Fruit fly (Drosophila melanogaster) whole organism, embryonic: ENCODE data around the gene Spn28B.

Source experiments
- Abd-B ChIP-seq: fragments of 200-800 bp; sonication (Bioruptor generic); optimal IDR thresholded peaks from 2 replicates; lab custom pipeline; 2018; ENCODE audit warnings: missing biosample characterization, mild to moderate bottlenecking, missing genetic modification characterization, moderate library complexity
- Atf-2 ChIP-seq: fragments of 200-800 bp; sonication (Bioruptor generic); optimal IDR thresholded peaks from 2 replicates; lab custom pipeline; 2016; ENCODE audit warnings: missing biosample characterization, missing genetic modification characterization
- Bteb2 ChIP-seq: fragments of 200-800 bp; sonication (Bioruptor generic); optimal IDR thresholded peaks from 2 replicates; lab custom pipeline; 2016; ENCODE audit warnings: missing biosample characterization, missing genetic modification characterization
- C15 ChIP-seq: fragments of 200-800 bp; sonication (Bioruptor generic); IDR thresholded peaks from 3 replicates; pipeline ENCODE4 v1.3.6; 2022; ENCODE audit warnings: missing biosample characterization, missing genetic modification characterization
- CG11695 ChIP-seq: fragments of 200-800 bp; sonication (Bioruptor generic); IDR thresholded peaks from 3 replicates; pipeline ENCODE4 v1.3.6; 2022; ENCODE audit warnings: missing biosample characterization, missing genetic modification characterization
- CG12155 ChIP-seq: fragments of 200-800 bp; sonication (Bioruptor generic); optimal IDR thresholded peaks from 3 replicates; lab custom pipeline; 2016; ENCODE audit warnings: missing biosample characterization, missing genetic modification characterization
- CG12391 ChIP-seq: fragments of 200-800 bp; sonication (Bioruptor generic); optimal IDR thresholded peaks from 3 replicates; lab custom pipeline; 2018; ENCODE audit warnings: missing biosample characterization, mild to moderate bottlenecking, missing genetic modification characterization, moderate library complexity
- CG13624 ChIP-seq: fragments of 200-800 bp; sonication (Bioruptor generic); optimal IDR thresholded peaks from 2 replicates; lab custom pipeline; 2016; ENCODE audit warnings: missing biosample characterization, missing genetic modification characterization
- CG14014 ChIP-seq: fragments of 200-800 bp; sonication (Bioruptor generic); IDR thresholded peaks from 2 replicates; pipeline ENCODE4 v1.3.6; 2022; ENCODE audit warnings: missing biosample characterization, missing genetic modification characterization
- CG14710 ChIP-seq: fragments of 200-800 bp; sonication (Bioruptor generic); optimal IDR thresholded peaks from 3 replicates; lab custom pipeline; 2019; ENCODE audit warnings: missing biosample characterization, mild to moderate bottlenecking, missing genetic modification characterization, moderate library complexity
- CG16815 ChIP-seq: fragments of 200-800 bp; sonication (Bioruptor generic); optimal IDR thresholded peaks from 3 replicates; lab custom pipeline; 2017; ENCODE audit warnings: missing biosample characterization, mild to moderate bottlenecking, missing genetic modification characterization
- CG18262 ChIP-seq: fragments of 200-800 bp; optimal IDR thresholded peaks from 3 replicates; lab custom pipeline; 2019; ENCODE audit warnings: missing biosample characterization, mild to moderate bottlenecking, missing genetic modification characterization, moderate library complexity
- CG31441 ChIP-seq: fragments of 200-800 bp; sonication (Bioruptor generic); IDR thresholded peaks from 2 replicates; pipeline ENCODE4 v1.3.6; 2022; ENCODE audit warnings: missing biosample characterization, missing genetic modification characterization
- CG32772 ChIP-seq: fragments of 200-800 bp; sonication (Bioruptor generic); IDR thresholded peaks from 2 replicates; pipeline ENCODE4 v1.3.6; 2022; ENCODE audit warnings: missing biosample characterization, missing genetic modification characterization
- CG42726 ChIP-seq: fragments of 200-800 bp; sonication (Bioruptor generic); IDR thresholded peaks from 2 replicates; pipeline ENCODE4 v1.3.6; 2022; ENCODE audit warnings: missing biosample characterization, missing genetic modification characterization; ENCODE audit not compliant: partially characterized antibody
- CG5180 ChIP-seq: fragments of 200-800 bp; sonication (Bioruptor generic); optimal IDR thresholded peaks from 3 replicates; lab custom pipeline; 2017; ENCODE audit warnings: missing biosample characterization, missing genetic modification characterization, mild to moderate bottlenecking, moderate library complexity, missing genetic modification reagents
- CG7556 ChIP-seq: fragments of 200-800 bp; sonication (Bioruptor generic); optimal IDR thresholded peaks from 2 replicates; lab custom pipeline; 2017; ENCODE audit warnings: missing biosample characterization, mild to moderate bottlenecking, missing genetic modification characterization
- Camta ChIP-seq: fragments of 200-800 bp; sonication (Bioruptor generic); optimal IDR thresholded peaks from 2 replicates; lab custom pipeline; 2016; ENCODE audit warnings: missing biosample characterization, missing genetic modification characterization
- Dfd ChIP-seq, 2 experiments: fragments of >200 bp; optimal IDR thresholded peaks; 2 replicates each; lab custom pipeline; 2017; ENCODE audit warnings: missing biosample characterization in 2 of 2, missing genetic modification characterization in 2 of 2
- Eip74EF ChIP-seq, 2 experiments: fragments of 200-800 bp in 1 of 2; fragments of >200 bp in 1 of 2; sonication (Bioruptor generic) in 1 of 2; optimal IDR thresholded peaks; 2 replicates each; lab custom pipeline; 2017 to 2019; ENCODE audit warnings: missing biosample characterization in 2 of 2, missing genetic modification characterization in 2 of 2, mild to moderate bottlenecking in 1 of 2, moderate library complexity in 1 of 2
- Ets65A ChIP-seq: fragments of 200-800 bp; sonication (Bioruptor generic); peaks from one replicate; lab custom pipeline; 2016; ENCODE audit warnings: missing biosample characterization, missing genetic modification characterization
- Hand ChIP-seq: fragments of 200-800 bp; sonication (Bioruptor generic); optimal IDR thresholded peaks from 2 replicates; lab custom pipeline; 2017; ENCODE audit warnings: mild to moderate bottlenecking, missing biosample characterization, missing genetic modification reagents, missing genetic modification characterization
- HmgZ ChIP-seq: fragments of 200-800 bp; sonication (Bioruptor generic); optimal IDR thresholded peaks from 2 replicates; lab custom pipeline; 2018; ENCODE audit warnings: missing biosample characterization, mild to moderate bottlenecking, missing genetic modification characterization
- Hr51 ChIP-seq, 2 experiments: fragments of 200-800 bp; sonication (Bioruptor generic); optimal IDR thresholded peaks; 2 replicates in 1 of 2; 3 replicates in 1 of 2; lab custom pipeline; 2016 to 2018; ENCODE audit warnings: missing biosample characterization in 2 of 2, missing genetic modification characterization in 2 of 2, mild to moderate bottlenecking in 1 of 2, moderate library complexity in 1 of 2
- Jarid2 ChIP-seq: fragments of 200-800 bp; sonication (Bioruptor generic); optimal IDR thresholded peaks from 3 replicates; lab custom pipeline; 2017; ENCODE audit warnings: mild to moderate bottlenecking, missing biosample characterization, missing genetic modification reagents, missing genetic modification characterization
- Med ChIP-seq: fragments of 200-800 bp; sonication (Bioruptor generic); peaks from one replicate; lab custom pipeline; 2016; ENCODE audit warnings: missing biosample characterization, missing genetic modification characterization, mild to moderate bottlenecking, inconsistent platforms, moderate library complexity
- NC2α ChIP-seq: fragments of 200-800 bp; sonication (Bioruptor generic); optimal IDR thresholded peaks from 2 replicates; lab custom pipeline; 2016; ENCODE audit warnings: missing biosample characterization, missing genetic modification characterization
- Sox102F ChIP-seq: fragments of 200-800 bp; sonication (Bioruptor generic); optimal IDR thresholded peaks from 2 replicates; lab custom pipeline; 2018; ENCODE audit warnings: missing biosample characterization, mild to moderate bottlenecking, missing genetic modification characterization, moderate library complexity
- Stat92E ChIP-seq, 3 experiments: fragments of >200 bp in 2 of 3; fragments of 200-800 bp in 1 of 3; sonication (Bioruptor generic) in 1 of 3; optimal IDR thresholded peaks; 2 replicates each; lab custom pipeline; 2017 to 2019; ENCODE audit warnings: missing biosample characterization in 3 of 3, missing genetic modification characterization in 3 of 3, mild to moderate bottlenecking in 1 of 3, moderate library complexity in 1 of 3
- Vsx1 ChIP-seq: fragments of 200-800 bp; sonication (Bioruptor generic); optimal IDR thresholded peaks from 2 replicates; lab custom pipeline; 2017; ENCODE audit warnings: missing biosample characterization, mild to moderate bottlenecking, missing genetic modification characterization, missing genetic modification reagents
- Xrp1 ChIP-seq: fragments of 200-800 bp; sonication (Bioruptor generic); IDR thresholded peaks from 2 replicates; pipeline ENCODE4 v1.3.6; 2022; ENCODE audit warnings: missing biosample characterization, missing genetic modification characterization
- disco-r ChIP-seq: fragments of 200-800 bp; sonication (Bioruptor generic); optimal IDR thresholded peaks from 2 replicates; lab custom pipeline; 2016; ENCODE audit warnings: missing biosample characterization, missing genetic modification characterization
- fru ChIP-seq: fragments of >200 bp; optimal IDR thresholded peaks from 2 replicates; lab custom pipeline; 2017
- hkb ChIP-seq, 2 experiments: fragments of 200-800 bp in 1 of 2; fragments of >200 bp in 1 of 2; sonication (Bioruptor generic) in 1 of 2; IDR thresholded peaks in 1 of 2; optimal IDR thresholded peaks in 1 of 2; 2 replicates each; pipeline versions ENCODE4 v1.3.6 to Lab custom; 2017 to 2022; ENCODE audit warnings: missing biosample characterization in 1 of 2, missing genetic modification characterization in 1 of 2
- kni ChIP-seq: fragments of 200-800 bp; sonication (Bioruptor generic); optimal IDR thresholded peaks from 3 replicates; lab custom pipeline; 2017; ENCODE audit warnings: mild to moderate bottlenecking, missing biosample characterization, missing genetic modification reagents, missing genetic modification characterization
- nau ChIP-seq: fragments of 200-800 bp; sonication (Bioruptor generic); optimal IDR thresholded peaks from 3 replicates; lab custom pipeline; 2017; ENCODE audit warnings: missing biosample characterization, mild to moderate bottlenecking, missing genetic modification characterization, missing genetic modification reagents
- nmo ChIP-seq: fragments of 200-800 bp; sonication (Bioruptor generic); optimal IDR thresholded peaks from 2 replicates; lab custom pipeline; 2018; ENCODE audit warnings: missing biosample characterization, mild to moderate bottlenecking, missing genetic modification characterization, moderate library complexity
- oc ChIP-seq: fragments of 200-800 bp; sonication (Bioruptor generic); optimal IDR thresholded peaks from 2 replicates; lab custom pipeline; 2018; ENCODE audit warnings: missing biosample characterization, mild to moderate bottlenecking, missing genetic modification characterization, moderate library complexity
- pan ChIP-seq, 4 experiments: fragments of >200 bp in 3 of 4; fragments of 200-800 bp in 1 of 4; sonication (Bioruptor generic) in 1 of 4; optimal IDR thresholded peaks in 3 of 4; IDR thresholded peaks in 1 of 4; 2 replicates each; pipeline versions ENCODE4 v1.3.6 to Lab custom; 2017 to 2022; ENCODE audit warnings: missing biosample characterization in 2 of 4, missing genetic modification characterization in 2 of 4, mixed read lengths in 1 of 4
- sens ChIP-seq: fragments of 200-800 bp; sonication (Bioruptor generic); peaks from one replicate; lab custom pipeline; 2016; ENCODE audit warnings: missing biosample characterization, missing genetic modification characterization
- sens-2 ChIP-seq: fragments of 200-800 bp; sonication (Bioruptor generic); IDR thresholded peaks from 2 replicates; pipeline ENCODE4 v1.3.6; 2022; ENCODE audit warnings: missing biosample characterization, missing genetic modification characterization
- shn ChIP-seq: fragments of 200-800 bp; sonication (Bioruptor generic); optimal IDR thresholded peaks from 3 replicates; lab custom pipeline; 2016; ENCODE audit warnings: missing biosample characterization, missing genetic modification characterization
- sqz ChIP-seq: fragments of 200-800 bp; sonication (Bioruptor generic); optimal IDR thresholded peaks from 3 replicates; lab custom pipeline; 2018; ENCODE audit warnings: missing biosample characterization, mild to moderate bottlenecking, missing genetic modification characterization
- sr ChIP-seq: fragments of 200-800 bp; sonication (Bioruptor generic); IDR thresholded peaks from 3 replicates; pipeline ENCODE4 v1.3.6; 2022; ENCODE audit warnings: missing biosample characterization, missing genetic modification characterization
- tgo ChIP-seq: fragments of 200-800 bp; sonication (Bioruptor generic); IDR thresholded peaks from 3 replicates; pipeline ENCODE4 v1.3.6; 2022; ENCODE audit warnings: missing biosample characterization, missing genetic modification characterization
- tio ChIP-seq: fragments of 200-800 bp; sonication (Bioruptor generic); optimal IDR thresholded peaks from 2 replicates; lab custom pipeline; 2017; ENCODE audit warnings: missing biosample characterization, missing genetic modification characterization, inconsistent platforms
- tll ChIP-seq, 2 experiments: fragments of 200-800 bp in 1 of 2; fragments of >200 bp in 1 of 2; sonication (Bioruptor generic) in 1 of 2; optimal IDR thresholded peaks; 2 replicates each; lab custom pipeline; 2017 to 2019; ENCODE audit warnings: missing biosample characterization in 2 of 2, missing genetic modification characterization in 2 of 2, mild to moderate bottlenecking in 1 of 2, moderate library complexity in 1 of 2
- trem ChIP-seq: fragments of 200-800 bp; optimal IDR thresholded peaks from 3 replicates; lab custom pipeline; 2019; ENCODE audit warnings: missing biosample characterization, mild to moderate bottlenecking, missing genetic modification characterization, moderate library complexity

Gene Spn28B

dm6 chr2L:7544267-7544670, 37.5 kb upstream of the Spn28B start (continued):
- TF ChIP-seq NC2α (GFP tag; lab: Kevin White, UChicago) (peak; percentile 13), CG5180 (GFP tag; lab: Kevin White, UChicago) (peak; percentile 99), CG13624 (GFP tag; lab: Kevin White, UChicago) (peak; percentile 42), Sox102F (GFP tag; lab: Kevin White, UChicago) (peak; percentile 26), CG7556 (GFP tag; lab: Kevin White, UChicago) (peak; percentile 2), Dfd (GFP tag; optimal IDR thresholded peaks at IDR 0.05; lab: Kevin White, UChicago) (no peak), trem (peak; percentile 10), Xrp1 (GFP tag; lab: Robert Waterston, UW) (peak; percentile 23; the same call in 1 of the 2 replicates), CG14710 (tag; lab: Kevin White, UChicago) (peak; percentile 3), CG31441 (GFP tag; lab: Robert Waterston, UW) (peak; percentile 40; the same call in 1 of the 2 replicates), Camta (GFP tag; lab: Kevin White, UChicago) (peak; percentile 1), Abd-B (GFP tag; lab: Kevin White, UChicago) (no peak), CG16815 (GFP tag; lab: Kevin White, UChicago) (no peak), disco-r (GFP tag; lab: Kevin White, UChicago) (no peak), CG12155 (GFP tag; lab: Kevin White, UChicago) (no peak), CG42726 (GFP tag; lab: Robert Waterston, UW) (0 out of 2 replicates have a peak, but pooled peaks have one; percentile 5), hkb (optimal IDR thresholded peaks at IDR 0.05; lab: Kevin White, UChicago) (no peak), hkb (GFP tag; IDR thresholded peaks at IDR 0.05; lab: Robert Waterston, UW) (peak; percentile 57), tgo (GFP tag; lab: Robert Waterston, UW) (peak; percentile 22; the same call in 1 of the 3 replicates), Stat92E (GFP tag; optimal IDR thresholded peaks at IDR 0.05; lab: Kevin White, UChicago) (peak in 1 of 3 experiments; percentile 53), Jarid2 (GFP tag; lab: Kevin White, UChicago) (peak; percentile 89), pan (optimal IDR thresholded peaks at IDR 0.05; lab: Kevin White, UChicago) (no peak), pan (GFP tag; optimal IDR thresholded peaks at IDR 0.05 in 1 of 2, IDR thresholded peaks at IDR 0.05 in 1 of 2) (peak in 1 of 2 experiments; percentile 40), Hr51 (GFP tag; optimal IDR thresholded peaks at IDR 0.05; lab: Kevin White, UChicago) (peak in 1 of 2 experiments; percentile 36), nau (GFP tag; lab: Kevin White, UChicago) (peak; percentile 9), tll (GFP tag; optimal IDR thresholded peaks at IDR 0.05; lab: Kevin White, UChicago) (peak in 1 of 2 experiments; percentile 41), oc (tag; lab: Kevin White, UChicago) (peak; percentile 4), C15 (GFP tag; lab: Robert Waterston, UW) (no peak), HmgZ (tag; lab: Kevin White, UChicago) (peak; percentile 0), CG18262 (peak; percentile 44), Med (GFP tag; lab: Kevin White, UChicago) (peak; percentile 85), CG11695 (GFP tag; lab: Robert Waterston, UW) (0 out of 3 replicates have a peak, but pooled peaks have one; percentile 37), Ets65A (peak; percentile 79), shn (GFP tag; lab: Kevin White, UChicago) (no peak), CG14014 (GFP tag; lab: Robert Waterston, UW) (no peak), fru (no peak), Eip74EF (GFP tag; optimal IDR thresholded peaks at IDR 0.05; lab: Kevin White, UChicago) (peak in 1 of 2 experiments; percentile 60), sr (0 out of 3 replicates have a peak, but pooled peaks have one; percentile 19), Vsx1 (GFP tag; lab: Kevin White, UChicago) (no peak), Atf-2 (peak; percentile 29), CG12391 (tag; lab: Kevin White, UChicago) (peak; percentile 31), kni (peak; percentile 17), sens-2 (peak; percentile 13; the same call in 1 of the 2 replicates), tio (no peak), CG32772 (GFP tag; lab: Robert Waterston, UW) (no peak), Hand (GFP tag; lab: Kevin White, UChicago) (no peak), Bteb2 (GFP tag; lab: Kevin White, UChicago) (peak; percentile 5), sens (GFP tag; lab: Kevin White, UChicago) (peak; percentile 82), sqz (peak; percentile 52), nmo (GFP tag; lab: Kevin White, UChicago) (peak; percentile 9)
